Worm (Caenorhabditis elegans): ENCODE measurements around the gene T21C9.9.

DNA sequence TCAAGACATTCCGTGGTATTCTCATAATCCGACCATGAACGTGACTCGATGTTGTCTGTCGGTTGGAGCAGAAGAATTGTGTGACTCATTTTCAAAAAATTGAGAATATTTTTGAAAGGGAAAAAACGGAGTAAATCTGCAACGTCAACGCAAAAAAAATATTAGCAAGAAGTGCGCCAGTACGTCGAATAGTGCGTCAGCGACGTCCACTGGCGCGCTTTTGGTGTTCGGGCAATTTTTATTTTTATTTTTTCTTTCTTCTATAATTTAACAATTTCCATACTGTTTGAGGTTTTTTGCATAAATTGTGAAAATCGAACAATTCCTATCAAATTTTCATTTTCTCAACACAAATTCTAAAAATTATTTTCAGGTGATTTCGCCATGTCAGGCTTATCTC is 13.4 kb downstream of the T21C9.9 start, which contains the start of the genes erh-1 and lpd-9:
- TF ChIP-seq pha-4 (tag; optimal IDR thresholded peaks at IDR 0.05) = no peak
- TF ChIP-seq pqm-1 (tag; optimal IDR thresholded peaks at IDR 0.05) = peak; percentile 48
- peak; percentile 88 for TF ChIP-seq nhr-23 (tag; optimal IDR thresholded peaks at IDR 0.05)
- peak; percentile 60 for TF ChIP-seq elt-2 (tag; optimal IDR thresholded peaks at IDR 0.05)
- no peak for TF ChIP-seq daf-12 (tag; optimal IDR thresholded peaks at IDR 0.05)
- TF ChIP-seq mdl-1 (tag; optimal IDR thresholded peaks at IDR 0.05) = no peak
